Fruit fly (Drosophila melanogaster) whole organism, embryonic: ENCODE results near the gene Kdsr.

Experiments
- Adf1 ChIP-seq: fragments of 200-800 bp; sonication (Bioruptor generic); IDR thresholded peaks from 2 replicates; pipeline ENCODE4 v1.3.6; 2022; ENCODE audit warnings: missing biosample characterization, missing genetic modification characterization
- CG10654 ChIP-seq: fragments of 200-800 bp; sonication (Bioruptor generic); optimal IDR thresholded peaks from 2 replicates; lab custom pipeline; 2016; ENCODE audit warnings: missing biosample characterization, missing genetic modification characterization
- CG11093 ChIP-seq: fragments of 200-800 bp; sonication (Bioruptor generic); IDR thresholded peaks from 3 replicates; pipeline ENCODE4 v1.3.6; 2022; ENCODE audit warnings: missing biosample characterization, missing genetic modification characterization
- CG13296 ChIP-seq: fragments of 200-800 bp; sonication (Bioruptor generic); optimal IDR thresholded peaks from 3 replicates; lab custom pipeline; 2018; ENCODE audit warnings: missing biosample characterization, mild to moderate bottlenecking, missing genetic modification characterization
- CG14014 ChIP-seq: fragments of 200-800 bp; sonication (Bioruptor generic); IDR thresholded peaks from 2 replicates; pipeline ENCODE4 v1.3.6; 2022; ENCODE audit warnings: missing biosample characterization, missing genetic modification characterization
- CG15011 ChIP-seq: fragments of 200-800 bp; sonication (Bioruptor generic); optimal IDR thresholded peaks from 3 replicates; lab custom pipeline; 2018; ENCODE audit warnings: missing biosample characterization, mild to moderate bottlenecking, missing genetic modification characterization
- CG15269 ChIP-seq: fragments of 200-800 bp; sonication (Bioruptor generic); optimal IDR thresholded peaks from 2 replicates; lab custom pipeline; 2018; ENCODE audit warnings: missing biosample characterization, mild to moderate bottlenecking, missing genetic modification characterization, moderate library complexity
- CG2129 ChIP-seq: fragments of 200-800 bp; sonication (Bioruptor generic); IDR thresholded peaks from 2 replicates; pipeline ENCODE4 v1.3.6; 2022; ENCODE audit warnings: missing biosample characterization, missing genetic modification characterization; ENCODE audit not compliant: partially characterized antibody
- CG2889 ChIP-seq: fragments of 200-800 bp; sonication (Bioruptor generic); IDR thresholded peaks from 3 replicates; pipeline ENCODE4 v1.3.6; 2022; ENCODE audit warnings: missing biosample characterization, missing genetic modification characterization
- CG31388 ChIP-seq: fragments of 200-800 bp; sonication (Bioruptor generic); optimal IDR thresholded peaks from 2 replicates; lab custom pipeline; 2016; ENCODE audit warnings: missing biosample characterization, missing genetic modification characterization
- CG32532 ChIP-seq: fragments of 200-800 bp; sonication (Bioruptor generic); IDR thresholded peaks from 2 replicates; pipeline ENCODE4 v1.3.6; 2022; ENCODE audit warnings: missing biosample characterization, missing genetic modification characterization
- CG32772 ChIP-seq: fragments of 200-800 bp; sonication (Bioruptor generic); IDR thresholded peaks from 2 replicates; pipeline ENCODE4 v1.3.6; 2022; ENCODE audit warnings: missing biosample characterization, missing genetic modification characterization
- CG34376 ChIP-seq: fragments of 200-800 bp; sonication (Bioruptor generic); optimal IDR thresholded peaks from 2 replicates; lab custom pipeline; 2018; ENCODE audit warnings: missing biosample characterization, mild to moderate bottlenecking, missing genetic modification characterization
- CG34422 ChIP-seq: fragments of 200-800 bp; sonication (Bioruptor generic); IDR thresholded peaks from 3 replicates; pipeline ENCODE4 v1.3.6; 2022; ENCODE audit warnings: missing biosample characterization, missing genetic modification characterization
- CG3995 ChIP-seq: fragments of 200-800 bp; sonication (Bioruptor generic); optimal IDR thresholded peaks from 3 replicates; lab custom pipeline; 2016; ENCODE audit warnings: missing biosample characterization, missing genetic modification characterization
- CG4404 ChIP-seq: fragments of 200-800 bp; sonication (Bioruptor generic); IDR thresholded peaks from 2 replicates; pipeline ENCODE4 v1.3.6; 2022; ENCODE audit warnings: missing biosample characterization, missing genetic modification characterization
- CG4424 ChIP-seq: fragments of 200-800 bp; sonication (Bioruptor generic); optimal IDR thresholded peaks from 3 replicates; lab custom pipeline; 2016; ENCODE audit warnings: missing biosample characterization, missing genetic modification characterization
- CG4730 ChIP-seq: fragments of 200-800 bp; sonication (Bioruptor generic); IDR thresholded peaks from 2 replicates; pipeline ENCODE4 v1.3.6; 2022; ENCODE audit warnings: missing biosample characterization, missing genetic modification characterization
- CG4820 ChIP-seq: fragments of 200-800 bp; sonication (Bioruptor generic); optimal IDR thresholded peaks from 3 replicates; lab custom pipeline; 2016; ENCODE audit warnings: missing biosample characterization, missing genetic modification characterization
- CG6254 ChIP-seq: fragments of 200-800 bp; sonication (Bioruptor generic); optimal IDR thresholded peaks from 3 replicates; lab custom pipeline; 2017; ENCODE audit warnings: mild to moderate bottlenecking, missing biosample characterization, missing genetic modification reagents, missing genetic modification characterization
- CG7357 ChIP-seq: fragments of 200-800 bp; sonication (Bioruptor generic); IDR thresholded peaks from 3 replicates; pipeline ENCODE4 v1.3.6; 2022; ENCODE audit warnings: missing biosample characterization, missing genetic modification characterization
- CG7786 ChIP-seq: fragments of 200-800 bp; sonication (Bioruptor generic); optimal IDR thresholded peaks from 2 replicates; lab custom pipeline; 2016; ENCODE audit warnings: missing biosample characterization, missing genetic modification characterization
- Deaf1 ChIP-seq: fragments of 200-800 bp; optimal IDR thresholded peaks from 3 replicates; lab custom pipeline; 2019; ENCODE audit warnings: missing biosample characterization, mild to moderate bottlenecking, missing genetic modification characterization, moderate library complexity
- GATAe ChIP-seq: fragments of 200-800 bp; sonication (Bioruptor generic); conservative IDR thresholded peaks from 2 replicates; pipeline ENCODE4 v1.3.6; 2022; ENCODE audit warnings: missing biosample characterization, missing genetic modification characterization
- Gug ChIP-seq: fragments of 200-800 bp; sonication (Bioruptor generic); IDR thresholded peaks from 4 replicates; pipeline ENCODE4 v1.3.6; 2022; ENCODE audit warnings: missing biosample characterization, missing genetic modification characterization
- H15 ChIP-seq: fragments of 200-800 bp; sonication (Bioruptor generic); IDR thresholded peaks from 3 replicates; pipeline ENCODE4 v1.3.6; 2022; ENCODE audit warnings: missing biosample characterization, missing genetic modification characterization
- Neu2 ChIP-seq: fragments of 200-800 bp; sonication (Bioruptor generic); optimal IDR thresholded peaks from 3 replicates; lab custom pipeline; 2016; ENCODE audit warnings: missing biosample characterization, missing genetic modification characterization, borderline replicate concordance
- Rx ChIP-seq: fragments of 200-800 bp; sonication (Bioruptor generic); IDR thresholded peaks from 2 replicates; pipeline ENCODE4 v1.3.6; 2022; ENCODE audit warnings: missing biosample characterization, missing genetic modification characterization
- Ssrp ChIP-seq: fragments of 200-800 bp; sonication (Bioruptor generic); optimal IDR thresholded peaks from 2 replicates; lab custom pipeline; 2018; ENCODE audit warnings: missing biosample characterization, mild to moderate bottlenecking, missing genetic modification characterization, moderate library complexity
- Taf1 ChIP-seq: fragments of 200-800 bp; sonication (Bioruptor generic); IDR thresholded peaks from 2 replicates; pipeline ENCODE4 v1.3.6; 2022; ENCODE audit warnings: missing biosample characterization, missing genetic modification characterization
- Trl ChIP-seq, 3 experiments: fragments of >200 bp in 2 of 3; fragments of 200-800 bp in 1 of 3; sonication (Bioruptor generic) in 1 of 3; optimal IDR thresholded peaks; 2 replicates in 1 of 3; 3 replicates in 2 of 3; lab custom pipeline; 2016 to 2017; ENCODE audit warnings: missing biosample characterization in 1 of 3, missing genetic modification characterization in 1 of 3
- bcd ChIP-seq: fragments of 200-800 bp; sonication (Bioruptor generic); optimal IDR thresholded peaks from 2 replicates; lab custom pipeline; 2017; ENCODE audit warnings: missing biosample characterization, mild to moderate bottlenecking, missing genetic modification characterization
- btn ChIP-seq: fragments of 200-800 bp; sonication (Bioruptor generic); optimal IDR thresholded peaks from 2 replicates; lab custom pipeline; 2016; ENCODE audit warnings: missing biosample characterization, missing genetic modification characterization
- cg ChIP-seq: fragments of 200-800 bp; sonication (Bioruptor generic); optimal IDR thresholded peaks from 3 replicates; lab custom pipeline; 2019; ENCODE audit warnings: missing biosample characterization, mild to moderate bottlenecking, missing genetic modification characterization, moderate library complexity
- crol ChIP-seq: fragments of 200-800 bp; sonication (Bioruptor generic); IDR thresholded peaks from 2 replicates; pipeline ENCODE4 v1.3.6; 2022; ENCODE audit warnings: missing biosample characterization, missing genetic modification characterization
- disco-r ChIP-seq: fragments of 200-800 bp; sonication (Bioruptor generic); optimal IDR thresholded peaks from 2 replicates; lab custom pipeline; 2016; ENCODE audit warnings: missing biosample characterization, missing genetic modification characterization
- dmrt99B ChIP-seq: fragments of 200-800 bp; sonication (Bioruptor generic); optimal IDR thresholded peaks from 2 replicates; lab custom pipeline; 2018; ENCODE audit warnings: missing biosample characterization, mild to moderate bottlenecking, missing genetic modification characterization, moderate library complexity
- eyg ChIP-seq: fragments of 200-800 bp; sonication (Bioruptor generic); optimal IDR thresholded peaks from 3 replicates; lab custom pipeline; 2016; ENCODE audit warnings: missing biosample characterization, missing genetic modification characterization
- h ChIP-seq: fragments of >200 bp; optimal IDR thresholded peaks from 2 replicates; lab custom pipeline; 2017
- maf-S ChIP-seq: fragments of 200-800 bp; sonication (Bioruptor generic); optimal IDR thresholded peaks from 2 replicates; lab custom pipeline; 2016; ENCODE audit warnings: missing biosample characterization, missing genetic modification characterization
- mam ChIP-seq: fragments of 200-800 bp; sonication (Bioruptor generic); optimal IDR thresholded peaks from 3 replicates; lab custom pipeline; 2016; ENCODE audit warnings: missing biosample characterization, missing genetic modification characterization
- nmo ChIP-seq: fragments of 200-800 bp; sonication (Bioruptor generic); optimal IDR thresholded peaks from 2 replicates; lab custom pipeline; 2018; ENCODE audit warnings: missing biosample characterization, mild to moderate bottlenecking, missing genetic modification characterization, moderate library complexity
- onecut ChIP-seq: fragments of 200-800 bp; sonication (Bioruptor generic); IDR thresholded peaks from 2 replicates; pipeline ENCODE4 v1.3.6; 2022; ENCODE audit warnings: missing biosample characterization, missing genetic modification characterization
- pan ChIP-seq, 4 experiments: fragments of >200 bp in 3 of 4; fragments of 200-800 bp in 1 of 4; sonication (Bioruptor generic) in 1 of 4; optimal IDR thresholded peaks in 3 of 4; IDR thresholded peaks in 1 of 4; 2 replicates each; pipeline versions ENCODE4 v1.3.6 to Lab custom; 2017 to 2022; ENCODE audit warnings: missing biosample characterization in 2 of 4, missing genetic modification characterization in 2 of 4, mixed read lengths in 1 of 4
- pfk ChIP-seq: fragments of 200-800 bp; sonication (Bioruptor generic); optimal IDR thresholded peaks from 2 replicates; lab custom pipeline; 2018; ENCODE audit warnings: missing biosample characterization, mild to moderate bottlenecking, missing genetic modification characterization, moderate library complexity
- rib ChIP-seq: fragments of 200-800 bp; sonication (Bioruptor generic); IDR thresholded peaks from 2 replicates; pipeline ENCODE4 v1.3.6; 2022; ENCODE audit warnings: missing biosample characterization, missing genetic modification characterization
- sim ChIP-seq: fragments of 200-800 bp; sonication (Bioruptor generic); IDR thresholded peaks from 2 replicates; pipeline ENCODE4 v1.3.6; 2022; ENCODE audit warnings: missing biosample characterization, missing genetic modification characterization
- sisA ChIP-seq: fragments of 200-800 bp; sonication (Bioruptor generic); IDR thresholded peaks from 2 replicates; pipeline ENCODE4 v1.3.6; 2022; ENCODE audit warnings: missing biosample characterization, missing genetic modification characterization
- so ChIP-seq: fragments of 200-800 bp; sonication (Bioruptor generic); IDR thresholded peaks from 3 replicates; pipeline ENCODE4 v1.3.6; 2022; ENCODE audit warnings: missing biosample characterization, missing genetic modification characterization
- sob ChIP-seq: fragments of 200-800 bp; sonication (Bioruptor generic); IDR thresholded peaks from 2 replicates; pipeline ENCODE4 v1.3.6; 2022; ENCODE audit warnings: missing biosample characterization, missing genetic modification characterization
- ttk ChIP-seq: fragments of 200-800 bp; sonication (Bioruptor generic); IDR thresholded peaks from 2 replicates; pipeline ENCODE4 v2.1.2; 2022; ENCODE audit warnings: missing biosample characterization, missing genetic modification characterization

Kdsr gene

dm6 chr3R:25247379-25247869 lies 14.9 kb downstream of the Kdsr start, which contains the start of the genes RpS27 and Nup37 (continued):
- TF ChIP-seq Rx (GFP tag; lab: Robert Waterston, UW) (peak; percentile 98), CG34422 (GFP tag; lab: Robert Waterston, UW) (peak; percentile 97), cg (GFP tag; lab: Kevin White, UChicago) (no peak), CG31388 (peak; percentile 94), Deaf1 (peak; percentile 69), Ssrp (tag; lab: Kevin White, UChicago) (peak; percentile 92), CG4730 (GFP tag; lab: Robert Waterston, UW) (peak; percentile 94), pan (optimal IDR thresholded peaks at IDR 0.05; lab: Kevin White, UChicago) (no peak), pan (GFP tag; optimal IDR thresholded peaks at IDR 0.05 in 1 of 2, IDR thresholded peaks at IDR 0.05 in 1 of 2) (peak in 1 of 2 experiments; percentile 97), CG32532 (peak; percentile 98), CG3995 (GFP tag; lab: Kevin White, UChicago) (peak; percentile 89), CG11093 (GFP tag; lab: Robert Waterston, UW) (peak; percentile 85), CG13296 (GFP tag; lab: Kevin White, UChicago) (peak; percentile 98), btn (GFP tag; lab: Kevin White, UChicago) (peak; percentile 97), CG6254 (GFP tag; lab: Kevin White, UChicago) (peak; percentile 89), disco-r (GFP tag; lab: Kevin White, UChicago) (peak; percentile 98), bcd (GFP tag; lab: Kevin White, UChicago) (peak; percentile 100), CG34376 (GFP tag; lab: Kevin White, UChicago) (peak; percentile 100), CG32772 (peak; percentile 96), CG14014 (GFP tag; lab: Robert Waterston, UW) (peak; percentile 95), CG7786 (GFP tag; lab: Kevin White, UChicago) (peak; percentile 98), onecut (GFP tag; lab: Robert Waterston, UW) (peak; percentile 97), mam (peak; percentile 98), CG4820 (GFP tag; lab: Kevin White, UChicago) (peak; percentile 97), CG10654 (GFP tag; lab: Kevin White, UChicago) (peak; percentile 99), Trl (optimal IDR thresholded peaks at IDR 0.05; lab: Kevin White, UChicago) (no peak), Trl (GFP tag; optimal IDR thresholded peaks at IDR 0.05; lab: Kevin White, UChicago) (peak; percentile 99), GATAe (GFP tag; lab: Robert Waterston, UW) (peak; percentile 87), CG7357 (GFP tag; lab: Robert Waterston, UW) (peak; percentile 73), sob (GFP tag; lab: Robert Waterston, UW) (peak; percentile 99), CG15011 (peak; percentile 99), crol (peak; percentile 78; the same call in 1 of the 2 replicates), CG2129 (GFP tag; lab: Robert Waterston, UW) (no peak), Taf1 (GFP tag; lab: Robert Waterston, UW) (peak; percentile 81; the same call in 1 of the 2 replicates), dmrt99B (tag; lab: Kevin White, UChicago) (peak; percentile 91), so (peak; percentile 95), maf-S (GFP tag; lab: Kevin White, UChicago) (peak; percentile 98), pfk (GFP tag; lab: Kevin White, UChicago) (peak; percentile 90), ttk (GFP tag; lab: Robert Waterston, UW) (peak; percentile 97), Adf1 (GFP tag; lab: Robert Waterston, UW) (peak; percentile 79), H15 (GFP tag; lab: Robert Waterston, UW) (peak; percentile 97), Neu2 (GFP tag; lab: Kevin White, UChicago) (peak; percentile 93), nmo (peak; percentile 97), CG4404 (GFP tag; lab: Robert Waterston, UW) (peak; percentile 89), CG2889 (GFP tag; lab: Robert Waterston, UW) (peak; percentile 94), rib (GFP tag; lab: Robert Waterston, UW) (peak; percentile 91), sim (GFP tag; lab: Robert Waterston, UW) (peak; percentile 89), h (no peak), sisA (GFP tag; lab: Robert Waterston, UW) (peak; percentile 95), CG15269 (peak; percentile 94), CG4424 (peak; percentile 98), Gug (GFP tag; lab: Robert Waterston, UW) (peak; percentile 92), eyg (GFP tag; lab: Kevin White, UChicago) (peak; percentile 99)
